Fruit fly (Drosophila melanogaster) whole organism, embryonic: ENCODE data around the gene Pvf3.

Experiments
- Adf1 ChIP-seq: fragments of 200-800 bp; sonication (Bioruptor generic); IDR thresholded peaks from 2 replicates; pipeline ENCODE4 v1.3.6; 2022; ENCODE audit warnings: missing biosample characterization, missing genetic modification characterization
- CG12769 ChIP-seq: fragments of 200-800 bp; sonication (Bioruptor generic); optimal IDR thresholded peaks from 2 replicates; lab custom pipeline; 2019; ENCODE audit warnings: missing biosample characterization, mild to moderate bottlenecking, missing genetic modification characterization, moderate library complexity
- CG13123 ChIP-seq: fragments of 200-800 bp; sonication (Bioruptor generic); optimal IDR thresholded peaks from 2 replicates; lab custom pipeline; 2016; ENCODE audit warnings: missing biosample characterization, missing genetic modification characterization
- CG13894 ChIP-seq: fragments of 200-800 bp; sonication (Bioruptor generic); optimal IDR thresholded peaks from 3 replicates; lab custom pipeline; 2018; ENCODE audit warnings: missing biosample characterization, mild to moderate bottlenecking, missing genetic modification characterization, moderate library complexity
- CG14860 ChIP-seq: fragments of 200-800 bp; sonication (Bioruptor generic); IDR thresholded peaks from 3 replicates; pipeline ENCODE4 v1.3.6; 2022; ENCODE audit warnings: missing biosample characterization, missing genetic modification characterization; ENCODE audit not compliant: partially characterized antibody
- CG18476 ChIP-seq: fragments of 200-800 bp; sonication (Bioruptor generic); optimal IDR thresholded peaks from 2 replicates; lab custom pipeline; 2016; ENCODE audit warnings: missing biosample characterization, mild to moderate bottlenecking, missing genetic modification characterization
- CG31388 ChIP-seq: fragments of 200-800 bp; sonication (Bioruptor generic); optimal IDR thresholded peaks from 2 replicates; lab custom pipeline; 2016; ENCODE audit warnings: missing biosample characterization, missing genetic modification characterization
- CG4820 ChIP-seq: fragments of 200-800 bp; sonication (Bioruptor generic); optimal IDR thresholded peaks from 3 replicates; lab custom pipeline; 2016; ENCODE audit warnings: missing biosample characterization, missing genetic modification characterization
- CG6654 ChIP-seq: fragments of 200-800 bp; sonication (Bioruptor generic); optimal IDR thresholded peaks from 2 replicates; lab custom pipeline; 2017; ENCODE audit warnings: missing biosample characterization, mild to moderate bottlenecking, missing genetic modification characterization
- CG6689 ChIP-seq: fragments of 200-800 bp; sonication (Bioruptor generic); IDR thresholded peaks from 2 replicates; pipeline ENCODE4 v1.3.6; 2022; ENCODE audit warnings: missing biosample characterization, missing genetic modification characterization
- CG7271 ChIP-seq: fragments of 200-800 bp; sonication (Bioruptor generic); optimal IDR thresholded peaks from 2 replicates; lab custom pipeline; 2018; ENCODE audit warnings: missing biosample characterization, mild to moderate bottlenecking, missing genetic modification characterization, moderate library complexity
- CG8281 ChIP-seq: fragments of 200-800 bp; sonication (Bioruptor generic); optimal IDR thresholded peaks from 2 replicates; lab custom pipeline; 2018; ENCODE audit warnings: missing biosample characterization, mild to moderate bottlenecking, missing genetic modification characterization, moderate library complexity
- CG8290 ChIP-seq, 3 experiments: fragments of 200-800 bp; sonication (Bioruptor generic); optimal IDR thresholded peaks; 2 replicates each; lab custom pipeline; 2016 to 2019; ENCODE audit warnings: missing biosample characterization in 3 of 3, missing genetic modification characterization in 3 of 3, mild to moderate bottlenecking in 2 of 3, moderate library complexity in 1 of 3
- CG9797 ChIP-seq: fragments of 200-800 bp; sonication (Bioruptor generic); optimal IDR thresholded peaks from 3 replicates; lab custom pipeline; 2018; ENCODE audit warnings: missing biosample characterization, mild to moderate bottlenecking, missing genetic modification characterization
- CkIIα-i1 ChIP-seq: fragments of 200-800 bp; sonication (Bioruptor generic); IDR thresholded peaks from 2 replicates; pipeline ENCODE4 v1.3.6; 2022; ENCODE audit warnings: missing biosample characterization, missing genetic modification characterization
- CoRest ChIP-seq: fragments of 200-800 bp; sonication (Bioruptor generic); optimal IDR thresholded peaks from 3 replicates; lab custom pipeline; 2018; ENCODE audit warnings: missing biosample characterization, mild to moderate bottlenecking, missing genetic modification characterization, moderate library complexity
- Dfd ChIP-seq, 2 experiments: fragments of >200 bp; optimal IDR thresholded peaks; 2 replicates each; lab custom pipeline; 2017; ENCODE audit warnings: missing biosample characterization in 2 of 2, missing genetic modification characterization in 2 of 2
- Ets97D ChIP-seq: fragments of 200-800 bp; sonication (Bioruptor generic); optimal IDR thresholded peaks from 3 replicates; lab custom pipeline; 2016; ENCODE audit warnings: missing biosample characterization, missing genetic modification characterization
- Gug ChIP-seq: fragments of 200-800 bp; sonication (Bioruptor generic); IDR thresholded peaks from 4 replicates; pipeline ENCODE4 v1.3.6; 2022; ENCODE audit warnings: missing biosample characterization, missing genetic modification characterization
- H2.0 ChIP-seq: fragments of 200-800 bp; sonication (Bioruptor generic); IDR thresholded peaks from 2 replicates; pipeline ENCODE4 v1.3.6; 2022; ENCODE audit warnings: missing biosample characterization, missing genetic modification characterization
- Hr51 ChIP-seq, 2 experiments: fragments of 200-800 bp; sonication (Bioruptor generic); optimal IDR thresholded peaks; 2 replicates in 1 of 2; 3 replicates in 1 of 2; lab custom pipeline; 2016 to 2018; ENCODE audit warnings: missing biosample characterization in 2 of 2, missing genetic modification characterization in 2 of 2, mild to moderate bottlenecking in 1 of 2, moderate library complexity in 1 of 2
- MBD-R2 ChIP-seq: fragments of 200-800 bp; sonication (Bioruptor generic); IDR thresholded peaks from 2 replicates; pipeline ENCODE4 v1.3.6; 2022; ENCODE audit warnings: missing biosample characterization, missing genetic modification characterization
- NC2β ChIP-seq: fragments of 200-800 bp; sonication (Bioruptor generic); optimal IDR thresholded peaks from 2 replicates; lab custom pipeline; 2016; ENCODE audit warnings: missing biosample characterization, missing genetic modification characterization
- Neu2 ChIP-seq: fragments of 200-800 bp; sonication (Bioruptor generic); optimal IDR thresholded peaks from 3 replicates; lab custom pipeline; 2016; ENCODE audit warnings: missing biosample characterization, missing genetic modification characterization, borderline replicate concordance
- Opbp ChIP-seq: fragments of 200-800 bp; sonication (Bioruptor generic); IDR thresholded peaks from 3 replicates; pipeline ENCODE4 v1.3.6; 2022; ENCODE audit warnings: missing biosample characterization, missing genetic modification characterization; ENCODE audit not compliant: partially characterized antibody
- Scr ChIP-seq: fragments of 200-800 bp; sonication (Bioruptor generic); IDR thresholded peaks from 2 replicates; pipeline ENCODE4 v1.3.6; 2022; ENCODE audit warnings: missing biosample characterization, missing genetic modification characterization; ENCODE audit not compliant: partially characterized antibody
- Trl ChIP-seq, 3 experiments: fragments of >200 bp in 2 of 3; fragments of 200-800 bp in 1 of 3; sonication (Bioruptor generic) in 1 of 3; optimal IDR thresholded peaks; 2 replicates in 1 of 3; 3 replicates in 2 of 3; lab custom pipeline; 2016 to 2017; ENCODE audit warnings: missing biosample characterization in 1 of 3, missing genetic modification characterization in 1 of 3
- Usf ChIP-seq: fragments of 200-800 bp; sonication (Bioruptor generic); optimal IDR thresholded peaks from 2 replicates; lab custom pipeline; 2017; ENCODE audit warnings: missing genotype, missing biosample characterization, missing genetic modification characterization
- YL-1 ChIP-seq: fragments of 200-800 bp; sonication (Bioruptor generic); optimal IDR thresholded peaks from 3 replicates; lab custom pipeline; 2017; ENCODE audit warnings: missing biosample characterization, mild to moderate bottlenecking, missing genetic modification characterization
- bab2 ChIP-seq: fragments of 200-800 bp; sonication (Bioruptor generic); optimal IDR thresholded peaks from 2 replicates; lab custom pipeline; 2016; ENCODE audit warnings: missing biosample characterization, missing genetic modification characterization
- bbx ChIP-seq: fragments of 200-800 bp; sonication (Bioruptor generic); IDR thresholded peaks from 2 replicates; pipeline ENCODE4 v1.3.6; 2022; ENCODE audit warnings: missing biosample characterization, missing genetic modification characterization; ENCODE audit not compliant: partially characterized antibody
- crol ChIP-seq: fragments of 200-800 bp; sonication (Bioruptor generic); IDR thresholded peaks from 2 replicates; pipeline ENCODE4 v1.3.6; 2022; ENCODE audit warnings: missing biosample characterization, missing genetic modification characterization
- cwo ChIP-seq: fragments of 200-800 bp; sonication (Bioruptor generic); optimal IDR thresholded peaks from 3 replicates; lab custom pipeline; 2017; ENCODE audit warnings: missing biosample characterization, missing genetic modification characterization, mild to moderate bottlenecking, moderate library complexity, missing genetic modification reagents
- esg ChIP-seq: fragments of 200-800 bp; sonication (Bioruptor generic); conservative IDR thresholded peaks from 2 replicates; pipeline ENCODE4 v1.3.6; 2022; ENCODE audit warnings: missing biosample characterization, missing genetic modification characterization
- eyg ChIP-seq: fragments of 200-800 bp; sonication (Bioruptor generic); optimal IDR thresholded peaks from 3 replicates; lab custom pipeline; 2016; ENCODE audit warnings: missing biosample characterization, missing genetic modification characterization
- fd3F ChIP-seq: fragments of 200-800 bp; sonication (Bioruptor generic); optimal IDR thresholded peaks from 2 replicates; lab custom pipeline; 2018; ENCODE audit warnings: missing biosample characterization, mild to moderate bottlenecking, missing genetic modification characterization, moderate library complexity
- her ChIP-seq: fragments of 200-800 bp; sonication (Bioruptor generic); optimal IDR thresholded peaks from 2 replicates; lab custom pipeline; 2016; ENCODE audit warnings: missing biosample characterization, missing genetic modification characterization
- lbe ChIP-seq: fragments of 200-800 bp; sonication (Bioruptor generic); optimal IDR thresholded peaks from 2 replicates; lab custom pipeline; 2016; ENCODE audit warnings: missing biosample characterization, mild to moderate bottlenecking, missing genetic modification characterization
- maf-S ChIP-seq: fragments of 200-800 bp; sonication (Bioruptor generic); optimal IDR thresholded peaks from 2 replicates; lab custom pipeline; 2016; ENCODE audit warnings: missing biosample characterization, missing genetic modification characterization
- mam ChIP-seq: fragments of 200-800 bp; sonication (Bioruptor generic); optimal IDR thresholded peaks from 3 replicates; lab custom pipeline; 2016; ENCODE audit warnings: missing biosample characterization, missing genetic modification characterization
- onecut ChIP-seq: fragments of 200-800 bp; sonication (Bioruptor generic); IDR thresholded peaks from 2 replicates; pipeline ENCODE4 v1.3.6; 2022; ENCODE audit warnings: missing biosample characterization, missing genetic modification characterization
- otp ChIP-seq: fragments of 200-800 bp; sonication (Bioruptor generic); IDR thresholded peaks from 3 replicates; pipeline ENCODE4, ENCODE4 v1.3.6; 2022; ENCODE audit warnings: missing biosample characterization, missing genetic modification characterization
- p53 ChIP-seq: fragments of 200-800 bp; sonication (Bioruptor generic); optimal IDR thresholded peaks from 2 replicates; lab custom pipeline; 2016; ENCODE audit warnings: missing biosample characterization, missing genetic modification characterization
- pan ChIP-seq, 4 experiments: fragments of >200 bp in 3 of 4; fragments of 200-800 bp in 1 of 4; sonication (Bioruptor generic) in 1 of 4; optimal IDR thresholded peaks in 3 of 4; IDR thresholded peaks in 1 of 4; 2 replicates each; pipeline versions ENCODE4 v1.3.6 to Lab custom; 2017 to 2022; ENCODE audit warnings: missing biosample characterization in 2 of 4, missing genetic modification characterization in 2 of 4, mixed read lengths in 1 of 4
- sna ChIP-seq: fragments of 200-800 bp; sonication (Bioruptor generic); IDR thresholded peaks from 2 replicates; pipeline ENCODE4 v1.3.6; 2022; ENCODE audit warnings: missing biosample characterization, missing genetic modification characterization; ENCODE audit not compliant: partially characterized antibody
- stwl ChIP-seq: fragments of 200-800 bp; sonication (Bioruptor generic); optimal IDR thresholded peaks from 3 replicates; lab custom pipeline; 2018; ENCODE audit warnings: missing biosample characterization, mild to moderate bottlenecking, missing genetic modification characterization, moderate library complexity
- sug ChIP-seq: fragments of 200-800 bp; optimal IDR thresholded peaks from 2 replicates; lab custom pipeline; 2019; ENCODE audit warnings: missing biosample characterization, mild to moderate bottlenecking, missing genetic modification characterization, moderate library complexity
- unpg ChIP-seq: fragments of 200-800 bp; sonication (Bioruptor generic); optimal IDR thresholded peaks from 3 replicates; lab custom pipeline; 2018; ENCODE audit warnings: missing biosample characterization, mild to moderate bottlenecking, missing genetic modification characterization, moderate library complexity
- vnd ChIP-seq: fragments of 200-800 bp; sonication (Bioruptor generic); IDR thresholded peaks from 3 replicates; pipeline ENCODE4 v1.3.6; 2022; ENCODE audit warnings: missing biosample characterization, missing genetic modification characterization; ENCODE audit not compliant: partially characterized antibody

Gene Pvf3

dm6 chr2L:7135069-7135468, 22.4 kb downstream of the Pvf3 start (continued):
- TF ChIP-seq bbx (GFP tag; lab: Robert Waterston, UW), result no peak
- TF ChIP-seq Gug, result no peak; the same call in 2 of the 4 replicates
- TF ChIP-seq Usf (GFP tag; lab: Kevin White, UChicago), result peak; percentile 6
- TF ChIP-seq NC2β (GFP tag; lab: Kevin White, UChicago), result peak; percentile 80
- peak; percentile 67 for TF ChIP-seq H2.0 (GFP tag; lab: Robert Waterston, UW)
- TF ChIP-seq CG8290 (GFP tag; optimal IDR thresholded peaks at IDR 0.05; lab: Kevin White, UChicago), result peak; percentile 67
- no peak for TF ChIP-seq CG8290 (tag; optimal IDR thresholded peaks at IDR 0.05; lab: Kevin White, UChicago)
- TF ChIP-seq CG6654, result peak; percentile 35
- TF ChIP-seq p53 (GFP tag; lab: Kevin White, UChicago), result peak; percentile 26
- peak; percentile 66 for TF ChIP-seq crol (GFP tag; lab: Robert Waterston, UW)
- TF ChIP-seq lbe, result no peak
- no peak for TF ChIP-seq CG13894 (tag; lab: Kevin White, UChicago)
- TF ChIP-seq fd3F, result peak; percentile 17
- no peak for TF ChIP-seq Adf1 (GFP tag; lab: Robert Waterston, UW)
- TF ChIP-seq CG6689 (GFP tag; lab: Robert Waterston, UW), result peak; percentile 74
- TF ChIP-seq onecut (GFP tag; lab: Robert Waterston, UW), result peak; percentile 60
- TF ChIP-seq her (GFP tag; lab: Kevin White, UChicago), result no peak
- peak; percentile 24 for TF ChIP-seq Ets97D (GFP tag; lab: Kevin White, UChicago)
- peak; percentile 39 for TF ChIP-seq eyg (GFP tag; lab: Kevin White, UChicago)
- TF ChIP-seq CG18476 (GFP tag; lab: Kevin White, UChicago), result no peak
- TF ChIP-seq stwl (tag; lab: Kevin White, UChicago), result no peak
- TF ChIP-seq bab2 (GFP tag; lab: Kevin White, UChicago), result peak; percentile 70
- TF ChIP-seq CG31388 (GFP tag; lab: Kevin White, UChicago), result no peak
- TF ChIP-seq mam (GFP tag; lab: Kevin White, UChicago), result peak; percentile 66
- TF ChIP-seq CG7271, result no peak
- TF ChIP-seq sna (GFP tag; lab: Robert Waterston, UW), result no peak
- peak; percentile 11 for TF ChIP-seq CG8281 (tag; lab: Kevin White, UChicago)
- TF ChIP-seq Neu2 (GFP tag; lab: Kevin White, UChicago), result no peak
- TF ChIP-seq Dfd (GFP tag; optimal IDR thresholded peaks at IDR 0.05; lab: Kevin White, UChicago), result no peak
- TF ChIP-seq esg (GFP tag; lab: Robert Waterston, UW), result peak; percentile 75
- TF ChIP-seq sug (tag; lab: Kevin White, UChicago), result no peak
- TF ChIP-seq Trl (optimal IDR thresholded peaks at IDR 0.05; lab: Kevin White, UChicago), result no peak
- peak; percentile 72 for TF ChIP-seq Trl (GFP tag; optimal IDR thresholded peaks at IDR 0.05; lab: Kevin White, UChicago)
- no peak for TF ChIP-seq pan (optimal IDR thresholded peaks at IDR 0.05; lab: Kevin White, UChicago)
- peak in 1 of 2 experiments; percentile 69 for TF ChIP-seq pan (GFP tag; optimal IDR thresholded peaks at IDR 0.05 in 1 of 2, IDR thresholded peaks at IDR 0.05 in 1 of 2)
- no peak for TF ChIP-seq CG9797 (GFP tag; lab: Kevin White, UChicago)
- peak; percentile 32; the same call in 1 of the 2 replicates for TF ChIP-seq MBD-R2 (GFP tag; lab: Robert Waterston, UW)
- TF ChIP-seq Hr51 (GFP tag; optimal IDR thresholded peaks at IDR 0.05; lab: Kevin White, UChicago), result peak; percentile 36 to 74
- TF ChIP-seq Scr (GFP tag; lab: Robert Waterston, UW), result no peak
- TF ChIP-seq CG14860 (GFP tag; lab: Robert Waterston, UW), result no peak
- peak; percentile 32 for TF ChIP-seq maf-S (GFP tag; lab: Kevin White, UChicago)
- TF ChIP-seq CkIIα-i1 (GFP tag; lab: Robert Waterston, UW), result no peak
- TF ChIP-seq Opbp, result no peak
- no peak for TF ChIP-seq YL-1 (GFP tag; lab: Kevin White, UChicago)
- TF ChIP-seq CG13123 (GFP tag; lab: Kevin White, UChicago), result peak; percentile 31
- TF ChIP-seq unpg (GFP tag; lab: Kevin White, UChicago), result peak; percentile 79
- TF ChIP-seq otp (GFP tag; lab: Robert Waterston, UW), result peak; percentile 90
- TF ChIP-seq CoRest (tag; lab: Kevin White, UChicago), result peak; percentile 73
- no peak for TF ChIP-seq vnd (GFP tag; lab: Robert Waterston, UW)
- TF ChIP-seq cwo (GFP tag; lab: Kevin White, UChicago), result no peak
- TF ChIP-seq CG4820, result peak; percentile 77
- peak; percentile 55 for TF ChIP-seq CG12769
